Worm (Caenorhabditis elegans): ENCODE data around the gene cyp-31A5.

Gene cyp-31A5

ce11 chrIV:13393246-13393716, 7.8 kb upstream of the cyp-31A5 start (continued):
- TF ChIP-seq sup-37 (GFP tag; optimal IDR thresholded peaks at IDR 0.05) = no peak
- no peak for TF ChIP-seq alr-1 (tag; optimal IDR thresholded peaks at IDR 0.05; ENCODE audit: borderline replicate concordance)
- no peak for TF ChIP-seq hlh-17 (GFP tag; optimal IDR thresholded peaks at IDR 0.05; ENCODE audit: borderline replicate concordance)
- peak; percentile 5 for TF ChIP-seq mep-1 (tag; optimal IDR thresholded peaks at IDR 0.05)
- no peak for TF ChIP-seq pqm-1 (tag; optimal IDR thresholded peaks at IDR 0.05)
- TF ChIP-seq nhr-76 (tag; optimal IDR thresholded peaks at IDR 0.05) = no peak
- no peak for TF ChIP-seq unc-130 (tag; optimal IDR thresholded peaks at IDR 0.05)
- no peak for TF ChIP-seq dpl-1 (GFP tag; optimal IDR thresholded peaks at IDR 0.05)
- peak; percentile 73 for TF ChIP-seq nhr-90 (tag; optimal IDR thresholded peaks at IDR 0.05; ENCODE audit: poor library complexity)
- TF ChIP-seq fkh-4 (tag; optimal IDR thresholded peaks at IDR 0.05; ENCODE audit: borderline replicate concordance) = no peak
- TF ChIP-seq unc-86 (tag; optimal IDR thresholded peaks at IDR 0.05) = no peak
- no peak for TF ChIP-seq lir-3 (tag; optimal IDR thresholded peaks at IDR 0.05; ENCODE audit: poor library complexity)
- peak; percentile 18 for TF ChIP-seq nhr-47 (tag; optimal IDR thresholded peaks at IDR 0.05)
- TF ChIP-seq irx-1 (tag; optimal IDR thresholded peaks at IDR 0.05) = no peak
- no peak for TF ChIP-seq Y116A8C.19 (tag; optimal IDR thresholded peaks at IDR 0.05; ENCODE audit: borderline replicate concordance)
- no peak for TF ChIP-seq nhr-11 (tag; optimal IDR thresholded peaks at IDR 0.05)
- no peak for TF ChIP-seq ztf-11 (tag; optimal IDR thresholded peaks at IDR 0.05)
- TF ChIP-seq egl-27 (tag; optimal IDR thresholded peaks at IDR 0.05) = no peak
- TF ChIP-seq aha-1 (tag; optimal IDR thresholded peaks at IDR 0.05) = no peak
- no peak for TF ChIP-seq fos-1 (tag; optimal IDR thresholded peaks at IDR 0.05)
- TF ChIP-seq rnt-1 (tag; optimal IDR thresholded peaks at IDR 0.05) = no peak
- no peak for TF ChIP-seq nhr-77 (tag; optimal IDR thresholded peaks at IDR 0.05)
- TF ChIP-seq hlh-4 (tag; optimal IDR thresholded peaks at IDR 0.05) = no peak
- TF ChIP-seq unc-98 (GFP tag; IDR thresholded peaks at IDR 0.05) = no peak
- TF ChIP-seq ceh-63 (GFP tag; optimal IDR thresholded peaks at IDR 0.05) = no peak
- TF ChIP-seq lsy-2 (tag; optimal IDR thresholded peaks at IDR 0.05) = peak; percentile 24 to 44
- TF ChIP-seq fkh-10 (GFP tag; optimal IDR thresholded peaks at IDR 0.05) = no peak
- TF ChIP-seq ceh-8 (GFP tag; optimal IDR thresholded peaks at IDR 0.05) = no peak
- TF ChIP-seq ama-1 (optimal IDR thresholded peaks at IDR 0.05) = no peak
- peak; percentile 7 for TF ChIP-seq C16A3.4 (tag; optimal IDR thresholded peaks at IDR 0.05)

ce11 chrIV:13394686-13395085, 6.4 kb upstream of the cyp-31A5 start:
- TF ChIP-seq grh-1 (GFP tag; IDR thresholded peaks at IDR 0.05) (peak; percentile 15; the same call in 1 of the 2 replicates), blmp-1 (tag; optimal IDR thresholded peaks at IDR 0.05) (peak; percentile 47), ztf-4 (tag; optimal IDR thresholded peaks at IDR 0.05) (no peak)

ce11 chrIV:13395255-13395654, 5.8 kb upstream of the cyp-31A5 start:
- TF ChIP-seq snu-23 (GFP tag; optimal IDR thresholded peaks at IDR 0.05) (peak; percentile 96), nhr-12 (tag; optimal IDR thresholded peaks at IDR 0.05) (no peak), efl-3 (GFP tag; optimal IDR thresholded peaks at IDR 0.05) (no peak), ets-5 (GFP tag; IDR thresholded peaks at IDR 0.05) (no peak), fkh-4 (tag; optimal IDR thresholded peaks at IDR 0.05; ENCODE audit: borderline replicate concordance) (no peak), tlp-1 (tag; optimal IDR thresholded peaks at IDR 0.05) (no peak), lsy-2 (tag; optimal IDR thresholded peaks at IDR 0.05) (peak; percentile 74 to 87), ceh-8 (GFP tag; optimal IDR thresholded peaks at IDR 0.05) (peak; percentile 75), F16B12.6 (tag; optimal IDR thresholded peaks at IDR 0.05) (peak; percentile 38), efl-1 (optimal IDR thresholded peaks at IDR 0.05) (peak; percentile 66 to 81), efl-1 (GFP tag; optimal IDR thresholded peaks at IDR 0.05 in 1 of 2) (peak; percentile 40 to 96), lin-14 (GFP tag; optimal IDR thresholded peaks at IDR 0.05) (peak; percentile 99), elt-3 (tag; optimal IDR thresholded peaks at IDR 0.05) (peak in 3 of 6 experiments; percentile 36 to 81 (median 74)), pag-3 (tag; optimal IDR thresholded peaks at IDR 0.05; ENCODE audit: borderline replicate concordance, insufficient read depth) (no peak), tbx-2 (tag; optimal IDR thresholded peaks at IDR 0.05) (peak; percentile 91), C34B4.2 (tag; optimal IDR thresholded peaks at IDR 0.05) (no peak), blmp-1 (tag; optimal IDR thresholded peaks at IDR 0.05) (peak; percentile 50), unc-62 (GFP tag; optimal IDR thresholded peaks at IDR 0.05) (no peak), mef-2 (tag; optimal IDR thresholded peaks at IDR 0.05) (peak; percentile 79), egl-13 (tag; optimal IDR thresholded peaks at IDR 0.05) (peak; percentile 79), nhr-20 (tag; optimal IDR thresholded peaks at IDR 0.05) (peak; percentile 95), jun-1 (tag; optimal IDR thresholded peaks at IDR 0.05) (peak; percentile 77)
